Fruit fly (Drosophila melanogaster): ENCODE data around the gene Sos.

Sos gene

DNA sequence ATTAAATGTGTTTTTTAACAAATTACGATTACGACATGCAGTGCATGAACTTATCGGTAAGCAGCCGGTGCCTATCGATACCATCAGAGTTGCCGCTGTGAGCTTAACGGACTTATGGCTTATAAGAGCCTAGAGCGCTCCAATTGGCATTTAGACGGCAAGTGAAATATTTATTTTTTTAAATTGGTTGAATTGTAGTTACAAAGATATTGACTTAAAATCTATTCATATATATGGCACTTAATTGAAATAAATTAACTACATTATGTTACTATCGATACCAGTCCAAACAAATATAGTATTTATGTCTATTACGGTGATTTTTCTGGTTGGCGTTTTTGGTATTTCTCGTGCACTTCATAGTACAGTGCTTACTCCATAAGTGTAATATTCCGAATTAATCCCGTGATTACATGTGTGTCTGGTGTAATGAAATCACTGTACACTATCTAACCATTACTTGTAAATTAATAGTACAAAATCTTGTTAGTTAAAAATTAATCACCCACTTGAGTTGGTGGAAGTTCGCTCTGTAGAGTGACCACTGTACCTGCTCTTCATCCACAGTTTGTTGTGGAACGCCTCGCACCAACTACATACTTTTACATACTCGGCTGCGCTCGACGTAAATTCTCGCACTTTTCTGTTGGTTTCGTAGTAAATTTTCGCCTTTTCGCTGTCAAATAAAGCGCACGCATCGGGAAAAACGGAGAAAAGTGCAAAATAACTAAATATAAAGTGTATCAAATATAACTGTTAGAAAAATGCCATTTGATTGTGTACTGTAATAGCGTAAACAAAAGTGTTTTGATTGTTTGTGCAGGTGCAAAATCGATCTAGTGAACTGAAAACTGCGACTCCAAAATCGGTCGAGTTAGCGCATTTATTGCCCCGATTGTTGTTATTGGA, 21.6 kb downstream of the Sos start, which contains the start of the genes mRpS23 and CenG1A (continued):
- TF ChIP-seq Scr (GFP tag; IDR thresholded peaks at IDR 0.05; ENCODE audit: partially characterized antibody) (peak; percentile 89), gce (GFP tag; IDR thresholded peaks at IDR 0.05) (peak; percentile 100), p53 (GFP tag; optimal IDR thresholded peaks at IDR 0.05) (peak; percentile 99), TFAM (GFP tag; optimal IDR thresholded peaks at IDR 0.05) (peak; percentile 97), ewg (GFP tag; optimal IDR thresholded peaks at IDR 0.05) (peak; percentile 99), pzg (GFP tag; optimal IDR thresholded peaks at IDR 0.05) (peak; percentile 88), CHES-1-like (GFP tag; optimal IDR thresholded peaks at IDR 0.05) (peak; percentile 100), chm (GFP tag; IDR thresholded peaks at IDR 0.05) (peak; percentile 100), pb (GFP tag; optimal IDR thresholded peaks at IDR 0.05) (peak; percentile 99), Hr39 (optimal IDR thresholded peaks at IDR 0.05) (no peak), CG2712 (tag; optimal IDR thresholded peaks at IDR 0.05) (peak; percentile 100), Abd-B (GFP tag; optimal IDR thresholded peaks at IDR 0.05) (peak; percentile 99), CG3838 (GFP tag; optimal IDR thresholded peaks at IDR 0.05) (peak; percentile 99), Poxn (GFP tag; IDR thresholded peaks at IDR 0.05) (peak; percentile 99), CG11093 (GFP tag; IDR thresholded peaks at IDR 0.05) (peak; percentile 100), stc (GFP tag; IDR thresholded peaks at IDR 0.05) (peak; percentile 100), CG12744 (GFP tag; optimal IDR thresholded peaks at IDR 0.05) (peak; percentile 100), CG10366 (GFP tag; IDR thresholded peaks at IDR 0.05) (peak; percentile 100), phol (tag; optimal IDR thresholded peaks at IDR 0.05) (peak; percentile 99), CG14860 (GFP tag; IDR thresholded peaks at IDR 0.05; ENCODE audit: partially characterized antibody) (peak; percentile 86), CG7556 (GFP tag; optimal IDR thresholded peaks at IDR 0.05) (peak; percentile 99), nau (GFP tag; optimal IDR thresholded peaks at IDR 0.05) (peak; percentile 100), Camta (GFP tag; optimal IDR thresholded peaks at IDR 0.05) (peak; percentile 99), Dip2 (GFP tag; IDR thresholded peaks at IDR 0.05) (peak; percentile 85), zfh2 (GFP tag; optimal IDR thresholded peaks at IDR 0.05) (peak; percentile 100), prd (optimal IDR thresholded peaks at IDR 0.05) (no peak), prd (GFP tag; IDR thresholded peaks at IDR 0.05) (peak; percentile 100), CG4820 (GFP tag; optimal IDR thresholded peaks at IDR 0.05) (peak; percentile 99), Xbp1 (GFP tag; optimal IDR thresholded peaks at IDR 0.05) (peak; percentile 100), CG33213 (GFP tag; optimal IDR thresholded peaks at IDR 0.05) (peak; percentile 100), CG31441 (GFP tag; IDR thresholded peaks at IDR 0.05) (peak; percentile 99), tup (GFP tag; optimal IDR thresholded peaks at IDR 0.05) (peak; percentile 99), CG11695 (GFP tag; IDR thresholded peaks at IDR 0.05) (peak; percentile 100), abd-A (tag; optimal IDR thresholded peaks at IDR 0.05) (no peak), gfzf (GFP tag; optimal IDR thresholded peaks at IDR 0.05) (peak; percentile 84), Ets97D (GFP tag; optimal IDR thresholded peaks at IDR 0.05) (peak; percentile 97), chinmo (GFP tag; IDR thresholded peaks at IDR 0.05; ENCODE audit: partially characterized antibody) (0 out of 4 replicates have a peak, but pooled peaks have one; percentile 36), crp (GFP tag; optimal IDR thresholded peaks at IDR 0.05) (peak; percentile 52 to 78), Rfx (GFP tag; IDR thresholded peaks at IDR 0.05) (peak; percentile 100), CG12299 (tag; optimal IDR thresholded peaks at IDR 0.05) (peak; percentile 100), sd (tag; optimal IDR thresholded peaks at IDR 0.05) (peak; percentile 99), CG15696 (tag; optimal IDR thresholded peaks at IDR 0.05) (peak; percentile 99), en (GFP tag; optimal IDR thresholded peaks at IDR 0.05) (peak; percentile 100), fd64A (GFP tag; optimal IDR thresholded peaks at IDR 0.05) (peak; percentile 100), Bgb (GFP tag; IDR thresholded peaks at IDR 0.05; ENCODE audit: partially characterized antibody) (peak; percentile 70), seq (GFP tag; IDR thresholded peaks at IDR 0.05) (peak; percentile 100), CG9215 (GFP tag; IDR thresholded peaks at IDR 0.05) (peak; percentile 99), otp (GFP tag; IDR thresholded peaks at IDR 0.05) (peak; percentile 100), trh (GFP tag; optimal IDR thresholded peaks at IDR 0.05) (peak; percentile 99)
